Fruit fly (Drosophila melanogaster): ENCODE results near the gene CG10591.

The CG10591 gene

dm6 chr3L:5603860-5604415 lies 4.4 kb upstream of the CG10591 start, which contains the start of gene TM9SF3 (continued):
- TF ChIP-seq Opbp (GFP tag; IDR thresholded peaks at IDR 0.05; ENCODE audit: partially characterized antibody) (peak; percentile 78), eve (GFP tag; optimal IDR thresholded peaks at IDR 0.05) (no peak), vnd (GFP tag; IDR thresholded peaks at IDR 0.05; ENCODE audit: partially characterized antibody) (peak; percentile 90), bsh (GFP tag; optimal IDR thresholded peaks at IDR 0.05) (peak in 1 of 2 experiments; percentile 8), repo (GFP tag; optimal IDR thresholded peaks at IDR 0.05) (no peak), en (GFP tag; optimal IDR thresholded peaks at IDR 0.05) (no peak), Antp (GFP tag; optimal IDR thresholded peaks at IDR 0.05) (no peak), Camta (GFP tag; optimal IDR thresholded peaks at IDR 0.05) (no peak), CG4730 (GFP tag; IDR thresholded peaks at IDR 0.05) (no peak), jumu (GFP tag; optimal IDR thresholded peaks at IDR 0.05) (no peak), CG6254 (GFP tag; optimal IDR thresholded peaks at IDR 0.05) (no peak), CG32532 (GFP tag; IDR thresholded peaks at IDR 0.05) (no peak), ham (GFP tag; IDR thresholded peaks at IDR 0.05) (no peak), CG34224 (GFP tag; IDR thresholded peaks at IDR 0.05; ENCODE audit: partially characterized antibody) (peak; percentile 84), D19A (tag; optimal IDR thresholded peaks at IDR 0.05) (no peak), CG10959 (GFP tag; IDR thresholded peaks at IDR 0.05) (no peak), toy (GFP tag; IDR thresholded peaks at IDR 0.05) (no peak), CG17385 (GFP tag; optimal IDR thresholded peaks at IDR 0.05) (no peak), CG10654 (GFP tag; optimal IDR thresholded peaks at IDR 0.05) (no peak), Dip2 (GFP tag; IDR thresholded peaks at IDR 0.05) (no peak), lov (optimal IDR thresholded peaks at IDR 0.05) (no peak), lov (GFP tag; IDR thresholded peaks at IDR 0.05) (no peak), CG14860 (GFP tag; IDR thresholded peaks at IDR 0.05; ENCODE audit: partially characterized antibody) (peak; percentile 85; the same call in 2 of the 3 replicates), fu2 (GFP tag; optimal IDR thresholded peaks at IDR 0.05) (no peak), sr (GFP tag; IDR thresholded peaks at IDR 0.05) (no peak), CG11093 (GFP tag; IDR thresholded peaks at IDR 0.05) (no peak), Stat92E (GFP tag; optimal IDR thresholded peaks at IDR 0.05) (no peak), CG17186 (GFP tag; optimal IDR thresholded peaks at IDR 0.05) (peak; percentile 57), CG13775 (GFP tag; optimal IDR thresholded peaks at IDR 0.05) (peak; percentile 38), CG1792 (GFP tag; optimal IDR thresholded peaks at IDR 0.05) (no peak), CG14441 (GFP tag; IDR thresholded peaks at IDR 0.05) (no peak), YL-1 (GFP tag; optimal IDR thresholded peaks at IDR 0.05) (peak; percentile 31), CG10274 (GFP tag; optimal IDR thresholded peaks at IDR 0.05) (no peak), zf30C (GFP tag; optimal IDR thresholded peaks at IDR 0.05) (no peak), CG12155 (GFP tag; optimal IDR thresholded peaks at IDR 0.05) (peak; percentile 34), ERR (GFP tag; optimal IDR thresholded peaks at IDR 0.05) (no peak), bcd (GFP tag; optimal IDR thresholded peaks at IDR 0.05) (no peak), grn (GFP tag; optimal IDR thresholded peaks at IDR 0.05) (no peak), Mad (GFP tag; optimal IDR thresholded peaks at IDR 0.05) (no peak), CG13424 (tag; optimal IDR thresholded peaks at IDR 0.05) (no peak), caup (GFP tag; optimal IDR thresholded peaks at IDR 0.05; ENCODE audit: severe bottlenecking) (no peak), CG11398 (GFP tag; optimal IDR thresholded peaks at IDR 0.05) (no peak), dmrt99B (tag; optimal IDR thresholded peaks at IDR 0.05) (no peak), sqz (GFP tag; optimal IDR thresholded peaks at IDR 0.05) (no peak), Dll (GFP tag; IDR thresholded peaks at IDR 0.05; ENCODE audit: partially characterized antibody) (peak; percentile 92), Six4 (GFP tag; optimal IDR thresholded peaks at IDR 0.05) (no peak), CG8290 (GFP tag; optimal IDR thresholded peaks at IDR 0.05) (peak; percentile 73), CG8290 (tag; optimal IDR thresholded peaks at IDR 0.05) (peak in 1 of 2 experiments; percentile 89), E2f1 (GFP tag; IDR thresholded peaks at IDR 0.05) (no peak), Med (GFP tag) (peak; percentile 59), Eip74EF (GFP tag; optimal IDR thresholded peaks at IDR 0.05) (no peak)
